Worm (Caenorhabditis elegans) whole organism, mixed stage, embryonic: ENCODE measurements around the gene ZK470.1.

ENCODE experiments used
- M03D4.4 ChIP-seq: sonication (generic microtip); optimal IDR thresholded peaks from 2 replicates; lab custom pipeline; 2017; ENCODE audit warnings: mild to moderate bottlenecking, missing genetic modification characterization, missing compliant biosample characterization
- bed-3 ChIP-seq: fragments of 200-800 bp; sonication (Bioruptor generic); optimal IDR thresholded peaks from 3 replicates; lab custom pipeline; 2018; ENCODE audit warnings: mild to moderate bottlenecking, missing genetic modification characterization, moderate library complexity, missing compliant biosample characterization
- blmp-1 ChIP-seq: fragments of 150-350 bp; optimal IDR thresholded peaks from 2 replicates; lab custom pipeline; 2014; ENCODE audit warnings: missing biosample characterization, missing genetic modification characterization
- ceh-39 ChIP-seq: fragments of 150-350 bp; optimal IDR thresholded peaks from 2 replicates; lab custom pipeline; 2014; ENCODE audit warnings: missing biosample characterization, missing genetic modification characterization
- ceh-43 ChIP-seq: fragments of 200-800 bp; sonication (Bioruptor generic); optimal IDR thresholded peaks from 2 replicates; lab custom pipeline; 2018; ENCODE audit warnings: mild to moderate bottlenecking, missing genetic modification characterization, moderate library complexity, missing compliant biosample characterization
- ceh-83 ChIP-seq: fragments of 200-800 bp; sonication (Bioruptor generic); optimal IDR thresholded peaks from 2 replicates; lab custom pipeline; 2018; ENCODE audit warnings: mild to moderate bottlenecking, missing genetic modification characterization, missing compliant biosample characterization
- ces-1 ChIP-seq: fragments of 150-350 bp; optimal IDR thresholded peaks from 2 replicates; lab custom pipeline; 2014; ENCODE audit warnings: missing biosample characterization, missing genetic modification reagents, missing genetic modification characterization
- cnd-1 ChIP-seq: fragments of 200-800 bp; sonication (Bioruptor generic); optimal IDR thresholded peaks from 2 replicates; lab custom pipeline; 2018; ENCODE audit warnings: mild to moderate bottlenecking, missing genetic modification characterization, missing compliant biosample characterization
- drap-1 ChIP-seq: fragments of 200-800 bp; sonication (Bioruptor generic); optimal IDR thresholded peaks from 3 replicates; lab custom pipeline; 2018; ENCODE audit warnings: mild to moderate bottlenecking, missing genetic modification characterization, missing compliant biosample characterization
- elt-1 ChIP-seq: sonication (generic microtip); optimal IDR thresholded peaks from 2 replicates; lab custom pipeline; 2017; ENCODE audit warnings: missing genetic modification characterization, mild to moderate bottlenecking, missing compliant biosample characterization, antibody characterized with exemption, moderate library complexity, borderline replicate concordance; ENCODE audit not compliant: insufficient read depth
- elt-3 ChIP-seq: fragments of 150-350 bp; optimal IDR thresholded peaks from 2 replicates; lab custom pipeline; 2014; ENCODE audit warnings: missing biosample characterization, missing genetic modification characterization
- flh-1 ChIP-seq: fragments of 200-800 bp; sonication (Bioruptor generic); optimal IDR thresholded peaks from 2 replicates; lab custom pipeline; 2018; ENCODE audit warnings: mild to moderate bottlenecking, missing genetic modification characterization, moderate library complexity, missing compliant biosample characterization
- ham-2 ChIP-seq: fragments of 200-800 bp; sonication (Bioruptor generic); optimal IDR thresholded peaks from 2 replicates; lab custom pipeline; 2018; ENCODE audit warnings: mild to moderate bottlenecking, missing genetic modification characterization, missing compliant biosample characterization
- hlh-1 ChIP-seq: fragments of 150-350 bp; optimal IDR thresholded peaks from 2 replicates; lab custom pipeline; 2014; ENCODE audit warnings: missing biosample characterization, missing genetic modification reagents, missing genetic modification characterization
- lin-13 ChIP-seq: fragments of 150-350 bp; optimal IDR thresholded peaks from 2 replicates; lab custom pipeline; 2014; ENCODE audit warnings: missing biosample characterization, missing genetic modification characterization
- lin-32 ChIP-seq: fragments of 200-800 bp; sonication (Bioruptor generic); optimal IDR thresholded peaks from 2 replicates; lab custom pipeline; 2018; ENCODE audit warnings: mild to moderate bottlenecking, missing genetic modification characterization, missing compliant biosample characterization
- lsy-2 ChIP-seq: fragments of 150-350 bp; optimal IDR thresholded peaks from 2 replicates; lab custom pipeline; 2014; ENCODE audit warnings: missing biosample characterization, missing genetic modification characterization
- mab-5 ChIP-seq: fragments of 150-350 bp; optimal IDR thresholded peaks from 2 replicates; lab custom pipeline; 2014; ENCODE audit warnings: missing biosample characterization, missing genetic modification characterization
- mep-1 ChIP-seq: fragments of 150-350 bp; optimal IDR thresholded peaks from 2 replicates; lab custom pipeline; 2017; ENCODE audit warnings: missing biosample characterization, missing genetic modification reagents, missing genetic modification characterization, inconsistent platforms
- mls-2 ChIP-seq: sonication (generic microtip); optimal IDR thresholded peaks from 2 replicates; lab custom pipeline; 2016; ENCODE audit warnings: mild to moderate bottlenecking, missing genetic modification characterization, moderate library complexity, missing compliant biosample characterization
- nhr-12 ChIP-seq: fragments of 150-350 bp; optimal IDR thresholded peaks from 2 replicates; lab custom pipeline; 2014; ENCODE audit warnings: missing biosample characterization, missing genetic modification characterization
- nhr-2 ChIP-seq: fragments of 150-350 bp; optimal IDR thresholded peaks from 2 replicates; lab custom pipeline; 2014; ENCODE audit warnings: missing biosample characterization, missing genetic modification characterization
- nhr-237 ChIP-seq: fragments of 150-350 bp; optimal IDR thresholded peaks from 2 replicates; lab custom pipeline; 2014; ENCODE audit warnings: missing biosample characterization, missing genetic modification characterization
- nhr-28 ChIP-seq: fragments of 150-350 bp; optimal IDR thresholded peaks from 2 replicates; lab custom pipeline; 2014; ENCODE audit warnings: missing biosample characterization, missing genetic modification characterization
- nhr-76 ChIP-seq: sonication (generic microtip); optimal IDR thresholded peaks from 2 replicates; lab custom pipeline; 2017; ENCODE audit warnings: missing biosample characterization, missing genetic modification characterization
- pha-4 ChIP-seq: fragments of 150-350 bp; optimal IDR thresholded peaks from 2 replicates; lab custom pipeline; 2018; ENCODE audit warnings: missing biosample characterization, missing genetic modification reagents, missing genetic modification characterization
- sem-2 ChIP-seq: fragments of 200-800 bp; sonication (Bioruptor generic); optimal IDR thresholded peaks from 2 replicates; lab custom pipeline; 2018; ENCODE audit warnings: mild to moderate bottlenecking, missing genetic modification characterization, missing compliant biosample characterization
- snpc-4 ChIP-seq: fragments of 150-350 bp; optimal IDR thresholded peaks from 2 replicates; lab custom pipeline; 2014; ENCODE audit warnings: missing biosample characterization, missing genetic modification characterization
- sptf-1 ChIP-seq: sonication (generic microtip); optimal IDR thresholded peaks from 2 replicates; lab custom pipeline; 2017; ENCODE audit warnings: mild to moderate bottlenecking, missing genetic modification characterization, moderate library complexity, missing compliant biosample characterization
- tbx-8 ChIP-seq: fragments of 200-800 bp; sonication (Bioruptor generic); optimal IDR thresholded peaks from 2 replicates; lab custom pipeline; 2018; ENCODE audit warnings: mild to moderate bottlenecking, missing genetic modification characterization, moderate library complexity, missing compliant biosample characterization
- unc-120 ChIP-seq: sonication (generic microtip); optimal IDR thresholded peaks from 2 replicates; lab custom pipeline; 2017; ENCODE audit warnings: missing genetic modification characterization, missing compliant biosample characterization; ENCODE audit not compliant: poor library complexity, severe bottlenecking
- unc-39 ChIP-seq: fragments of 150-350 bp; optimal IDR thresholded peaks from 2 replicates; lab custom pipeline; 2014; ENCODE audit warnings: missing biosample characterization, missing genetic modification characterization
- unc-62 ChIP-seq: fragments of 150-350 bp; optimal IDR thresholded peaks from 2 replicates; lab custom pipeline; 2014; ENCODE audit warnings: missing biosample characterization, missing genetic modification reagents, missing genetic modification characterization
- zip-8 ChIP-seq: fragments of 150-350 bp; optimal IDR thresholded peaks from 2 replicates; lab custom pipeline; 2014; ENCODE audit warnings: missing biosample characterization, missing genetic modification characterization
- ztf-11 ChIP-seq: fragments of 150-350 bp; optimal IDR thresholded peaks from 2 replicates; lab custom pipeline; 2014; ENCODE audit warnings: missing biosample characterization, missing genetic modification characterization

ZK470.1 gene

ce11 chrX:4143260-4144018, 20.1 kb upstream of the ZK470.1 start:
- TF ChIP-seq lsy-2 (tag; lab: Kevin White, UChicago) (no peak), sptf-1 (tag; lab: Kevin White, UChicago) (no peak), unc-62 (GFP tag; lab: Kevin White, UChicago) (no peak), nhr-76 (no peak), ceh-43 (GFP tag; lab: Kevin White, UChicago) (no peak), lin-13 (tag; lab: Kevin White, UChicago) (no peak), elt-1 (tag; lab: Kevin White, UChicago) (no peak), zip-8 (tag; lab: Kevin White, UChicago) (no peak), tbx-8 (no peak), mab-5 (tag; lab: Kevin White, UChicago) (no peak), mls-2 (tag; lab: Kevin White, UChicago) (no peak)

DNA sequence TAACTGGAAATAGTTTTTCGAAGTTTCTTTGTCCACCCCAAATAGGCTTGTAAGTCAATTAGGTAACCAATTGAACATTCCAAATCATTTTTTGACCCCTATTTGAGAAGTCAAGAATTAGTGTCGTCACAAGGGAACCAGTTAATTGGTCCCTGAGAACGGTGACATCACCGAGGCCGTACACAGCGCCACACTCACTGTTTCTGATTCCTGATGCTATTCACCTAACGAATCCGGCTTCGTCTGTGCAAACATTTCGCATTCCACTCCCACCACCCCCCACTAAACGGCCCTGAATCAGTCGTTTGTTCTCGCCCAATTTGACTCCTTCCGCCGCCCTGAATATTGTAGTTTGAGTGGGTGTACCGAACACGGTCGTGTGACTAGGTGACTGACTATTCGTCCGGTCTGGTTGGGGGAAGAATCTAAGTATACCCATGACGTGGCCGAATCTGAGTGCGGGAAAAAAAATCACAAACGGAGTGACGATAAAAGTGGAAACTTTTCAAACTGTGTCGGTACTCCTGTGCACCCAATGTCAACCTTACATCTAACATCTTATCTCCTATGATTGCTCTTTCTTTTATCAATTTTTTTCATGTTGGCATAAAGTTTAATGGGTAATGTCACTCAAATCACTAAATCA, 19.2 kb upstream of the ZK470.1 start:
- TF ChIP-seq bed-3 (no peak), nhr-28 (tag; lab: Kevin White, UChicago) (no peak), unc-62 (GFP tag; lab: Kevin White, UChicago) (no peak), unc-120 (no peak), nhr-237 (tag; lab: Kevin White, UChicago) (no peak), elt-1 (tag; lab: Kevin White, UChicago) (no peak), mab-5 (tag; lab: Kevin White, UChicago) (no peak), lin-13 (tag; lab: Kevin White, UChicago) (no peak)

DNA sequence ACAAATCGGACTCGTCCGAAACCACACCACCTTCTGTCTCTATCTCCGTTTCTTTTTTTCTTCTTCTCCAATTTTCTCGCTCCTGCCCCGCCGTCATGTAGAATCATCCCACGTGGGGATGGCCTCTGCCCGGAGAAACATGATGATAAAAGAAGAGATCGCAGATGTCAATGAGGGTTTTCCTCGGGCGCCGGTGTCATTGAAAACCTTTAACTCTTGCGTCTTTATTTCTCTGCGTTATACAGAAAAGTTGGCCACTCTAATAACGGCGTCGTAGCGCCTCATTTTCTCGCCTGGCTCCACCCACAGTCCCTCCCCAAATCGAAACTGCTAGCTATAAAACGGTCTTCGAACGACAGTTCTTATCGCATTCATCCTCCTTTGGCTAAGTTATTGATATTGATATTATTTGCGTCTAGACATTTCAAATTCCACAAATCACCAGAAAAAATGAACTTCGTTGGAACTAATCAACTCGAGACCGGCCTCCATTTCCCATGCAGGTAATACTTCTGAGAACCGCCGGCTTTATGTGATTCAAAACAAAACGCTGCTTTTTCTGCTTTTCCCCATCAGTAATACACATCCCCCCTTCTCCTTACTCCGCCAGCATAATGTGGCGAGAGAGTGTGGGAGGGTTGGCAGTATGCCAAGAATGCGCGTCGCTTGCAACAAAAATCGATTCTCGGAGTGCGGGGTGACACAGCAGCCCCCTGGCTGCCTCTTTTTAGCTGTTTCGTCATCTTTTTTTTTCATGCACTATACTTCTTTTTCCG, 18.3 kb upstream of the ZK470.1 start:
- TF ChIP-seq unc-62 (GFP tag; lab: Kevin White, UChicago) (no peak), tbx-8 (no peak), ceh-39 (peak; percentile 40), blmp-1 (tag; lab: Kevin White, UChicago) (no peak), ham-2 (GFP tag; lab: Kevin White, UChicago) (peak; percentile 2), elt-1 (tag; lab: Kevin White, UChicago) (no peak), ceh-83 (GFP tag; lab: Kevin White, UChicago) (peak; percentile 46), nhr-2 (tag; lab: Kevin White, UChicago) (no peak), zip-8 (tag; lab: Kevin White, UChicago) (no peak), mls-2 (tag; lab: Kevin White, UChicago) (peak; percentile 46), M03D4.4 (no peak), mep-1 (tag; lab: Kevin White, UChicago) (peak; percentile 1), lin-32 (no peak), cnd-1 (tag; lab: Kevin White, UChicago) (peak; percentile 20), nhr-76 (no peak), flh-1 (GFP tag; lab: Kevin White, UChicago) (no peak), ztf-11 (tag; lab: Kevin White, UChicago) (no peak), ceh-43 (GFP tag; lab: Kevin White, UChicago) (no peak), bed-3 (no peak), unc-120 (peak; percentile 17), unc-39 (no peak), hlh-1 (tag; lab: Kevin White, UChicago) (peak; percentile 24), sem-2 (GFP tag; lab: Kevin White, UChicago) (no peak), nhr-28 (tag; lab: Kevin White, UChicago) (no peak), snpc-4 (tag; lab: Kevin White, UChicago) (no peak), drap-1 (no peak), nhr-237 (tag; lab: Kevin White, UChicago) (no peak), mab-5 (tag; lab: Kevin White, UChicago) (no peak), pha-4 (tag; lab: Kevin White, UChicago) (no peak), elt-3 (no peak), ces-1 (peak; percentile 59), nhr-12 (tag; lab: Kevin White, UChicago) (no peak), lin-13 (tag; lab: Kevin White, UChicago) (no peak), lsy-2 (tag; lab: Kevin White, UChicago) (no peak), sptf-1 (tag; lab: Kevin White, UChicago) (peak; percentile 58)
